Fruit fly (Drosophila melanogaster) whole organism: ENCODE results near the gene CG11634.

Source experiments
- CG8478 ChIP-seq: fragments of >200 bp; optimal IDR thresholded peaks from 2 replicates; lab custom pipeline; 2018; ENCODE audit warnings: inconsistent platforms
- Dll ChIP-seq: fragments of >200 bp; optimal IDR thresholded peaks from 2 replicates; lab custom pipeline; 2017
- EcR ChIP-seq, 2 experiments: fragments of >200 bp; optimal IDR thresholded peaks; 2 replicates each; lab custom pipeline; 2017; ENCODE audit warnings: missing biosample characterization in 2 of 2, missing genetic modification characterization in 2 of 2, missing genetic modification reagents in 2 of 2
- pan ChIP-seq: fragments of >200 bp; optimal IDR thresholded peaks from 2 replicates; lab custom pipeline; 2017
- psq ChIP-seq: fragments of >200 bp; optimal IDR thresholded peaks from 2 replicates; lab custom pipeline; 2017
- usp ChIP-seq: fragments of >200 bp; optimal IDR thresholded peaks from 2 replicates; lab custom pipeline; 2017; ENCODE audit warnings: missing biosample characterization, missing genetic modification characterization, mixed read lengths

DNA sequence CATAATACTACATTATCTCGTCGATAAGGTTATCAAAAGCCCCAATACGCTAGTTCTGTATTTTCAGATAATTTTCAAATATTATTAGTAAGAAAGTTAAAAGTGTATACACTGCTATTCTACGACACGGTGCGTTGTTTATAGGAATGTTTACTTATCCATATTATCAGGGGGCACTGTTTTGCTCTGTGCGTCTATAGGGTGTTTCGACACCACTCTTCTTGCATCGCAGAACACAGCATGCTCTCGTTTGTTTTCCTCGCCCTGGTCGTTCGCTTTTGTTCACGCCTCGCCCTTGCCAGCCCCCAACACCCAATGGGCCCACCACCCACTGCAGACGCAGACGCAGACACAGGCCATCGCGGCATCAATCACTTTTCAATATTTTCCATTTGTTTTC lies 29.8 kb upstream of the CG11634 start:
- TF ChIP-seq psq (lab: Kevin White, UChicago): no peak
- TF ChIP-seq CG8478 (lab: Kevin White, UChicago): no peak
- no peak for TF ChIP-seq EcR (GFP tag; optimal IDR thresholded peaks at IDR 0.05; lab: Kevin White, UChicago)
- TF ChIP-seq Dll: no peak
- TF ChIP-seq usp: no peak
- no peak for TF ChIP-seq pan (lab: Kevin White, UChicago)
